Worm (Caenorhabditis elegans): ENCODE measurements around the gene E02H1.5.

The E02H1.5 gene

ce11 chrII:9621121-9621520, 26.1 kb downstream of the E02H1.5 start (continued):
- no peak for TF ChIP-seq ctbp-1 (GFP tag; IDR thresholded peaks at IDR 0.05)
- TF ChIP-seq lin-13 (GFP tag; optimal IDR thresholded peaks at IDR 0.05): no peak
- TF ChIP-seq nhr-6 (tag; optimal IDR thresholded peaks at IDR 0.05): peak; percentile 7
- TF ChIP-seq daf-19 (GFP tag; conservative IDR thresholded peaks at IDR 0.05): no peak
- peak in 1 of 2 experiments; percentile 50 for TF ChIP-seq daf-16 (GFP tag; optimal IDR thresholded peaks at IDR 0.05)
- TF ChIP-seq daf-16 (tag; optimal IDR thresholded peaks at IDR 0.05): no peak
- TF ChIP-seq mxl-3 (GFP tag; optimal IDR thresholded peaks at IDR 0.05): no peak
- no peak for TF ChIP-seq php-3 (GFP tag; IDR thresholded peaks at IDR 0.05)
- no peak for TF ChIP-seq nhr-111 (GFP tag; optimal IDR thresholded peaks at IDR 0.05)
- TF ChIP-seq Y105C5A.15 (GFP tag; IDR thresholded peaks at IDR 0.05): no peak
- no peak for TF ChIP-seq nhr-48 (tag; optimal IDR thresholded peaks at IDR 0.05)
- TF ChIP-seq lin-39 (tag; optimal IDR thresholded peaks at IDR 0.05): no peak
- TF ChIP-seq nhr-76 (tag; optimal IDR thresholded peaks at IDR 0.05): no peak
- TF ChIP-seq ama-1 (optimal IDR thresholded peaks at IDR 0.05): peak; percentile 26
- TF ChIP-seq sdz-12 (GFP tag; optimal IDR thresholded peaks at IDR 0.05): no peak
- no peak for TF ChIP-seq snpc-1.2 (GFP tag; IDR thresholded peaks at IDR 0.05)
- TF ChIP-seq dmd-8 (GFP tag; IDR thresholded peaks at IDR 0.05): no peak
- TF ChIP-seq skn-1 (tag; optimal IDR thresholded peaks at IDR 0.05): no peak
- peak; percentile 60 for TF ChIP-seq hlh-11 (tag; optimal IDR thresholded peaks at IDR 0.05)
- TF ChIP-seq ceh-28 (tag; optimal IDR thresholded peaks at IDR 0.05): no peak
- TF ChIP-seq hmg-1.1 (GFP tag; IDR thresholded peaks at IDR 0.05): no peak
- TF ChIP-seq lin-38 (GFP tag; IDR thresholded peaks at IDR 0.05): no peak
- TF ChIP-seq dmd-9 (GFP tag; IDR thresholded peaks at IDR 0.05): no peak
- TF ChIP-seq arid-1 (GFP tag; conservative IDR thresholded peaks at IDR 0.05): no peak
- no peak for TF ChIP-seq nhr-42 (GFP tag; IDR thresholded peaks at IDR 0.05)
- TF ChIP-seq vab-7 (GFP tag; IDR thresholded peaks at IDR 0.05): no peak
- no peak for TF ChIP-seq ztf-11 (tag; optimal IDR thresholded peaks at IDR 0.05)
- TF ChIP-seq ceh-32 (tag; optimal IDR thresholded peaks at IDR 0.05; ENCODE audit: poor library complexity): no peak
- no peak for TF ChIP-seq hif-1 (tag; optimal IDR thresholded peaks at IDR 0.05)
- no peak for TF ChIP-seq lim-7 (GFP tag; IDR thresholded peaks at IDR 0.05)
- TF ChIP-seq hlh-30 (tag; optimal IDR thresholded peaks at IDR 0.05; ENCODE audit: insufficient read depth): peak; percentile 19
- no peak for TF ChIP-seq Y75B8A.6 (GFP tag; IDR thresholded peaks at IDR 0.05)
- peak; percentile 16; the same call in 1 of the 2 replicates for TF ChIP-seq dmd-6 (GFP tag; IDR thresholded peaks at IDR 0.05)
- peak; percentile 37 for TF ChIP-seq nhr-28 (tag; optimal IDR thresholded peaks at IDR 0.05)
- TF ChIP-seq pha-4 (GFP tag; IDR thresholded peaks at IDR 0.05): no peak; the same call in none of the 2 replicates
- peak; percentile 37 for TF ChIP-seq pha-4 (tag; optimal IDR thresholded peaks at IDR 0.05)
- no peak for TF ChIP-seq nhr-10 (tag; optimal IDR thresholded peaks at IDR 0.05)
- peak; percentile 57; the same call in 1 of the 2 replicates for TF ChIP-seq egl-43 (GFP tag; IDR thresholded peaks at IDR 0.05)
- TF ChIP-seq F49E8.2 (tag; optimal IDR thresholded peaks at IDR 0.05; ENCODE audit: borderline replicate concordance): no peak
- peak; percentile 27; the same call in 1 of the 2 replicates for TF ChIP-seq set-16 (GFP tag; IDR thresholded peaks at IDR 0.05)
- no peak for TF ChIP-seq aly-2 (tag; optimal IDR thresholded peaks at IDR 0.05)
- TF ChIP-seq R02D3.7 (tag; optimal IDR thresholded peaks at IDR 0.05): no peak
- no peak for TF ChIP-seq D1046.2 (GFP tag; IDR thresholded peaks at IDR 0.05)
- TF ChIP-seq F37D6.2 (tag; optimal IDR thresholded peaks at IDR 0.05): no peak
- TF ChIP-seq lsy-2 (tag; optimal IDR thresholded peaks at IDR 0.05): no peak
- no peak for TF ChIP-seq lin-15B (tag; optimal IDR thresholded peaks at IDR 0.05)
- TF ChIP-seq unc-130 (GFP tag; optimal IDR thresholded peaks at IDR 0.05): no peak
- no peak; the same call in 1 of the 2 replicates for TF ChIP-seq ceh-20 (GFP tag; IDR thresholded peaks at IDR 0.05)
- no peak for TF ChIP-seq cey-2 (tag; optimal IDR thresholded peaks at IDR 0.05; ENCODE audit: borderline replicate concordance, insufficient read depth)
- TF ChIP-seq dve-1 (tag; optimal IDR thresholded peaks at IDR 0.05; ENCODE audit: insufficient read depth): no peak
- no peak for TF ChIP-seq ces-1 (GFP tag; optimal IDR thresholded peaks at IDR 0.05)

Measured in whole organism, L4 larva.